Worm (Caenorhabditis elegans): Measurements from ENCODE around the gene gtf-2H5.

The gtf-2H5 gene

DNA sequence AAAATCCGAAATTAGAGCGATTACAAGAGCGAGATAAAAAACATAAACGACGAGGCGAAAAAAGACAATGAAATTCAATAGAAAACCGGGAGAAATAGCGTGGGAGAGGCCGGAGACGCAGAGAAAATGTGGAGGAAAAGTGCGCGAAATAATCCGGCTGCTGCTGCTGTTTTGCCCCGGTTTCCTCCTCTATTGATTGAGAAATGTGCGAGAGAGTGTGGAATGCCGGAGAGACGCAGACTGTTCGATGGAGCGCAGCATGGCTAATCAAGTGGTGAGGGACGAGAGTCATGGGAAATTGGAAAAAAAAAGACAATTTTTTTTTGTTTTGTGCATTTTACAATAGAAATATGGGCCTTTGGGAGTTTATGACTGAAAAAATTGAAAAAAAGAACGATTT is 20.8 kb upstream of the gtf-2H5 start (continued):
- TF ChIP-seq dpl-1 (GFP tag; optimal IDR thresholded peaks at IDR 0.05) (peak; percentile 31 to 55 (median 33)), fkh-4 (tag; optimal IDR thresholded peaks at IDR 0.05; ENCODE audit: borderline replicate concordance) (no peak), unc-62 (GFP tag; optimal IDR thresholded peaks at IDR 0.05) (no peak), ces-1 (GFP tag; optimal IDR thresholded peaks at IDR 0.05) (no peak), pax-3 (tag; optimal IDR thresholded peaks at IDR 0.05) (no peak), ceh-88 (GFP tag; IDR thresholded peaks at IDR 0.05) (no peak), aha-1 (tag; optimal IDR thresholded peaks at IDR 0.05) (no peak), elt-2 (tag; optimal IDR thresholded peaks at IDR 0.05) (no peak), tlp-1 (tag; optimal IDR thresholded peaks at IDR 0.05) (no peak), mep-1 (tag; optimal IDR thresholded peaks at IDR 0.05) (peak; percentile 76), grh-1 (GFP tag; IDR thresholded peaks at IDR 0.05) (no peak), irx-1 (tag; optimal IDR thresholded peaks at IDR 0.05) (peak; percentile 12), lin-39 (tag; optimal IDR thresholded peaks at IDR 0.05) (peak; percentile 9), Y116A8C.19 (tag; optimal IDR thresholded peaks at IDR 0.05; ENCODE audit: borderline replicate concordance) (no peak), efl-3 (GFP tag; optimal IDR thresholded peaks at IDR 0.05) (no peak), ceh-82 (tag; optimal IDR thresholded peaks at IDR 0.05) (peak; percentile 2 to 65 (median 50)), lir-3 (tag; optimal IDR thresholded peaks at IDR 0.05; ENCODE audit: poor library complexity) (no peak), nhr-90 (tag; optimal IDR thresholded peaks at IDR 0.05; ENCODE audit: poor library complexity) (no peak), nhr-77 (tag; optimal IDR thresholded peaks at IDR 0.05) (peak; percentile 18), hlh-4 (tag; optimal IDR thresholded peaks at IDR 0.05) (no peak), C34B4.2 (tag; optimal IDR thresholded peaks at IDR 0.05) (no peak), ceh-90 (tag; optimal IDR thresholded peaks at IDR 0.05) (no peak), mef-2 (tag; optimal IDR thresholded peaks at IDR 0.05) (no peak), sox-4 (tag; optimal IDR thresholded peaks at IDR 0.05) (no peak), ets-5 (GFP tag; IDR thresholded peaks at IDR 0.05) (no peak), fos-1 (tag; optimal IDR thresholded peaks at IDR 0.05) (peak; percentile 25), zip-4 (GFP tag; optimal IDR thresholded peaks at IDR 0.05) (no peak), ztf-11 (tag; optimal IDR thresholded peaks at IDR 0.05) (peak in 1 of 2 experiments; percentile 3), nhr-11 (tag; optimal IDR thresholded peaks at IDR 0.05) (peak; percentile 34), mdl-1 (tag; optimal IDR thresholded peaks at IDR 0.05) (peak in 1 of 2 experiments; percentile 52), fkh-8 (tag; optimal IDR thresholded peaks at IDR 0.05) (peak; percentile 45), skn-1 (tag; optimal IDR thresholded peaks at IDR 0.05) (peak; percentile 32), efl-1 (optimal IDR thresholded peaks at IDR 0.05) (peak; percentile 58 to 68), efl-1 (GFP tag; optimal IDR thresholded peaks at IDR 0.05 in 1 of 2) (peak in 1 of 2 experiments; percentile 15), fkh-10 (GFP tag; optimal IDR thresholded peaks at IDR 0.05) (peak; percentile 76), lin-13 (GFP tag; optimal IDR thresholded peaks at IDR 0.05) (peak; percentile 0), nhr-84 (tag; optimal IDR thresholded peaks at IDR 0.05) (no peak), snu-23 (GFP tag; optimal IDR thresholded peaks at IDR 0.05) (peak; percentile 75), egl-27 (tag; optimal IDR thresholded peaks at IDR 0.05) (peak in 1 of 2 experiments; percentile 34), nhr-85 (tag) (no peak), unc-130 (tag; optimal IDR thresholded peaks at IDR 0.05) (no peak), swsn-7 (tag; optimal IDR thresholded peaks at IDR 0.05) (peak; percentile 64), isw-1 (GFP tag; IDR thresholded peaks at IDR 0.05) (peak; percentile 27; the same call in 1 of the 2 replicates), dsc-1 (tag; optimal IDR thresholded peaks at IDR 0.05) (peak; percentile 46)

DNA sequence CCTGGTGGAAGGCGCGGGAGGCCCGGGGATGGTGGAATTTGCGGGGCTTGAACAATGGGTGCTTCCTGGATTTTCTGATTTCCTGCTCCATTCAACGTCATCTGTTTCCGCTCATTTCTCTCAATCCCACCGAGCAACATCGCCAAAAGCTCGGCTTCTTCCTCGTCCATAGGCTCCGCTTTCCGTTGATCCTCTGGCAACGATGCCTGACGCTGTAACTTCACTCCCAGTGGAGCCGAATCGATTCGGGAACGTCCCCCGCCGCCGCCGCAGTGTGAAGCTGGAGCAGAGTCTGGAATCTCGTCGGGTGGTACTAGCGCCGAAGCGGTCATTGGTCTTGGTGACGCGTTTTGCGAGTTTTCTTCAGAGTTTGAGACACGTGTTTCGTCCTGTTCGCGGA is 18.1 kb upstream of the gtf-2H5 start:
- TF ChIP-seq mdl-1 (tag; optimal IDR thresholded peaks at IDR 0.05), result no peak
- no peak for TF ChIP-seq egl-13 (tag; optimal IDR thresholded peaks at IDR 0.05)
- TF ChIP-seq tbx-2 (tag; optimal IDR thresholded peaks at IDR 0.05), result no peak
- no peak for TF ChIP-seq sptf-1 (tag; optimal IDR thresholded peaks at IDR 0.05)
- no peak for TF ChIP-seq skn-1 (tag; optimal IDR thresholded peaks at IDR 0.05)
- TF ChIP-seq nhr-71 (tag; optimal IDR thresholded peaks at IDR 0.05), result no peak
- TF ChIP-seq nhr-84 (tag; optimal IDR thresholded peaks at IDR 0.05), result no peak

Measured in whole organism, L1 larva.